In the genomic region with DNA sequence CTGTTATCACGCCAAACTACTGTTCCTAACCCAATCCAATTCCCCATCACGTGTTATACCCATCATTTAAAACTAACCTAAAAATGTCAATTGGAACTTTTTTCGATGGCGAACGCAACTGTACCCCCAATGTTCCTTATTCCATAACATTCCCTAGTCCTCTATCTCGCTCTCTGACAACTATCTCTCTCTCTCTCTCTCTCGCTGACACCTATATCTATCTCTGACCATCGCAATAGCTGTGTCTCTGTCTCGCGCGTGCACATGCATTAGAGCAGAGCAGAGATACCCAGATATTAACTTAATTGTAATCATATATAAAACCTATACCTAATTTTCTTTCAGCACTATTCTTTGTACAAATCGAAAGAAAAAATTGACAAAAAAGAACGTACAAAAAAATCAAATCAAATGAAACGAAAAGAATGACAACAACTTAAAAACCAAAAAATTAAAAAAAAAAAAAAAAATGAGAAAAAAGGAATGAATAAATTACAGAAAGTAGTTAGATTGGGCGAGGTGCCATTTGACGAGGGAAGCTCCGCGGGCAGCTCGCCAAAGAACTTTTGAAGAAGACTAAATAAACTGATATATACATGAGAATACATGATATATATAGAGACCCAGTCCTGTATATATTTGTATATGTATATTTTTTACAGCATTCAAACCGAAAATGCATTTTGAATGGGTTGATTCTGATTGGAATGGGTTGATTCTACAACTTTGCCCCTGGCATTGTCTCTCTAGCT, we compare ENCODE assay signal across 2 fruit fly cellular contexts.
A peak's percentile ranks its signal among the peaks of the same experiment; 100 is the strongest.
TF ChIP-seq lines count a peak whose summit lies in the region.

No protein-coding gene starts in this region.

- no peak for TF ChIP-seq CTCF in whole organism, embryonic (GFP tag; optimal IDR thresholded peaks at IDR 0.05; lab: Kevin White, UChicago)

TF ChIP-seq in whole organism, adult, 20 proteins besides CTCF, POLR2A, EP300 and RAD21:
- no peak for TF ChIP-seq cnc (optimal IDR thresholded peaks at IDR 0.05; lab: Kevin White, UChicago)
- no peak for TF ChIP-seq CG5204 (GFP tag; optimal IDR thresholded peaks at IDR 0.05; lab: Kevin White, UChicago)
- TF ChIP-seq kay (GFP tag; lab: Kevin White, UChicago; ENCODE audit: borderline replicate concordance), result peak; percentile 78
- no peak for TF ChIP-seq CG33017 (tag; optimal IDR thresholded peaks at IDR 0.05; lab: Kevin White, UChicago)
TF ChIP-seq in whole organism, adult: peak in this region for 1.

TF ChIP-seq in whole organism, embryonic, 481 proteins besides CTCF, POLR2A, EP300 and RAD21:
- TF ChIP-seq bigmax (GFP tag; optimal IDR thresholded peaks at IDR 0.05; lab: Kevin White, UChicago), result peak; percentile 74
- no peak for TF ChIP-seq CG14860 (GFP tag; IDR thresholded peaks at IDR 0.05; lab: Robert Waterston, UW; ENCODE audit: partially characterized antibody)
- TF ChIP-seq wdn (GFP tag; IDR thresholded peaks at IDR 0.05; lab: Robert Waterston, UW), result peak; percentile 36; the same call in 1 of the 2 replicates
- TF ChIP-seq CG14441 (GFP tag; IDR thresholded peaks at IDR 0.05; lab: Robert Waterston, UW), result no peak
- TF ChIP-seq CG1832 (GFP tag; optimal IDR thresholded peaks at IDR 0.05; lab: Kevin White, UChicago), result peak; percentile 85
- no peak for TF ChIP-seq CG1024 (GFP tag; IDR thresholded peaks at IDR 0.05; lab: Robert Waterston, UW)
- TF ChIP-seq bowl (GFP tag; IDR thresholded peaks at IDR 0.05; lab: Robert Waterston, UW), result no peak
- TF ChIP-seq insv (GFP tag; optimal IDR thresholded peaks at IDR 0.05; lab: Kevin White, UChicago), result peak in 1 of 2 experiments; percentile 7
- peak; percentile 62 for TF ChIP-seq pfk (GFP tag; optimal IDR thresholded peaks at IDR 0.05; lab: Kevin White, UChicago)
- no peak for TF ChIP-seq CG18619 (GFP tag; optimal IDR thresholded peaks at IDR 0.05; lab: Kevin White, UChicago)
- TF ChIP-seq CG6272 (GFP tag; IDR thresholded peaks at IDR 0.05; lab: Robert Waterston, UW), result no peak
- no peak for TF ChIP-seq BEAF-32 (GFP tag; optimal IDR thresholded peaks at IDR 0.05; lab: Kevin White, UChicago)
- peak; percentile 65 for TF ChIP-seq CG10431 (GFP tag; optimal IDR thresholded peaks at IDR 0.05; lab: Kevin White, UChicago)
- TF ChIP-seq Dip2 (GFP tag; IDR thresholded peaks at IDR 0.05; lab: Robert Waterston, UW), result no peak
- TF ChIP-seq CG32532 (GFP tag; IDR thresholded peaks at IDR 0.05; lab: Robert Waterston, UW), result no peak
- TF ChIP-seq scrt (GFP tag; optimal IDR thresholded peaks at IDR 0.05; lab: Kevin White, UChicago), result no peak
- TF ChIP-seq CG13296 (GFP tag; optimal IDR thresholded peaks at IDR 0.05; lab: Kevin White, UChicago), result no peak
- peak; percentile 31 for TF ChIP-seq CG8290 (GFP tag; optimal IDR thresholded peaks at IDR 0.05; lab: Kevin White, UChicago)
- TF ChIP-seq CG8290 (tag; optimal IDR thresholded peaks at IDR 0.05; lab: Kevin White, UChicago), result peak in 1 of 2 experiments; percentile 13
- no peak for TF ChIP-seq grau (tag; optimal IDR thresholded peaks at IDR 0.05; lab: Kevin White, UChicago)
- no peak for TF ChIP-seq GATAe (GFP tag; conservative IDR thresholded peaks at IDR 0.05; lab: Robert Waterston, UW)
- TF ChIP-seq CG10565 (GFP tag; optimal IDR thresholded peaks at IDR 0.05; lab: Kevin White, UChicago), result no peak
- TF ChIP-seq CG6791 (GFP tag; IDR thresholded peaks at IDR 0.05; lab: Robert Waterston, UW; ENCODE audit: partially characterized antibody), result 0 out of 3 replicates have a peak, but pooled peaks have one; percentile 5
- TF ChIP-seq CG10321 (GFP tag; IDR thresholded peaks at IDR 0.05; lab: Robert Waterston, UW), result peak; percentile 85
TF ChIP-seq in whole organism, embryonic: peak in this region for 9.
